Worm (Caenorhabditis elegans): Measurements from ENCODE around the gene lntl-1.

- no peak for TF ChIP-seq tab-1 (GFP tag; IDR thresholded peaks at IDR 0.05)
- no peak for TF ChIP-seq ref-1 (GFP tag; conservative IDR thresholded peaks at IDR 0.05)
- no peak for TF ChIP-seq cog-1 (tag; optimal IDR thresholded peaks at IDR 0.05)
Observed at ce11 chrIV:5803510-5804013, 3.3 kb downstream of the lntl-1 start.
